Fruit fly (Drosophila melanogaster): ENCODE results near the gene CG18641.

Gene CG18641

dm6 chr2L:2399897-2400296, 15.2 kb downstream of the CG18641 start, which contains the start of gene VGlut:
VGlut (plus strand) TSS chr2L:2400295.
- TF ChIP-seq tup (GFP tag; optimal IDR thresholded peaks at IDR 0.05) (no peak), CG34422 (GFP tag; IDR thresholded peaks at IDR 0.05) (no peak), CG10321 (GFP tag; IDR thresholded peaks at IDR 0.05) (no peak), cg (GFP tag; optimal IDR thresholded peaks at IDR 0.05) (no peak), Camta (GFP tag; optimal IDR thresholded peaks at IDR 0.05) (no peak), E2f1 (GFP tag; IDR thresholded peaks at IDR 0.05) (no peak), mld (GFP tag; IDR thresholded peaks at IDR 0.05; ENCODE audit: partially characterized antibody) (no peak), Hey (tag; optimal IDR thresholded peaks at IDR 0.05) (no peak), dmrt11E (tag; optimal IDR thresholded peaks at IDR 0.05) (no peak), Nf-YB (GFP tag; optimal IDR thresholded peaks at IDR 0.05) (peak; percentile 91), zfh1 (GFP tag; IDR thresholded peaks at IDR 0.05) (no peak), Abd-B (GFP tag; optimal IDR thresholded peaks at IDR 0.05) (no peak), prd (optimal IDR thresholded peaks at IDR 0.05) (no peak), prd (GFP tag; IDR thresholded peaks at IDR 0.05) (no peak), Drgx (GFP tag; IDR thresholded peaks at IDR 0.05) (no peak), Poxn (GFP tag; IDR thresholded peaks at IDR 0.05) (no peak), Deaf1 (tag; optimal IDR thresholded peaks at IDR 0.05) (peak; percentile 64), HLH4C (GFP tag; IDR thresholded peaks at IDR 0.05; ENCODE audit: partially characterized antibody) (no peak), lilli (GFP tag; optimal IDR thresholded peaks at IDR 0.05) (no peak), Blimp-1 (GFP tag; optimal IDR thresholded peaks at IDR 0.05) (no peak), Nf-YC (tag; optimal IDR thresholded peaks at IDR 0.05) (peak; percentile 96), CG10979 (tag; optimal IDR thresholded peaks at IDR 0.05) (no peak), CG6254 (GFP tag; optimal IDR thresholded peaks at IDR 0.05) (no peak), pfk (GFP tag; optimal IDR thresholded peaks at IDR 0.05) (no peak), CG18619 (GFP tag; optimal IDR thresholded peaks at IDR 0.05) (no peak), Hand (GFP tag; optimal IDR thresholded peaks at IDR 0.05) (no peak), CTCF (GFP tag; optimal IDR thresholded peaks at IDR 0.05) (no peak), Hr51 (GFP tag; optimal IDR thresholded peaks at IDR 0.05) (no peak), CG10274 (GFP tag; optimal IDR thresholded peaks at IDR 0.05) (no peak), CG1832 (GFP tag; optimal IDR thresholded peaks at IDR 0.05) (peak; percentile 1), ewg (GFP tag; optimal IDR thresholded peaks at IDR 0.05) (peak; percentile 84), CG7928 (GFP tag; optimal IDR thresholded peaks at IDR 0.05) (no peak), hb (GFP tag; IDR thresholded peaks at IDR 0.05; ENCODE audit: partially characterized antibody) (0 out of 3 replicates have a peak, but pooled peaks have one; percentile 39), Ssrp (tag; optimal IDR thresholded peaks at IDR 0.05) (no peak), CG30403 (GFP tag; optimal IDR thresholded peaks at IDR 0.05) (no peak), CG9727 (GFP tag; optimal IDR thresholded peaks at IDR 0.05) (no peak), kni (GFP tag; optimal IDR thresholded peaks at IDR 0.05) (no peak), tgo (GFP tag; IDR thresholded peaks at IDR 0.05) (no peak), CG2199 (GFP tag; IDR thresholded peaks at IDR 0.05) (no peak), grau (tag; optimal IDR thresholded peaks at IDR 0.05) (no peak), slp2 (GFP tag; optimal IDR thresholded peaks at IDR 0.05) (no peak), slbo (GFP tag; IDR thresholded peaks at IDR 0.05) (no peak), CG17829 (tag; optimal IDR thresholded peaks at IDR 0.05) (no peak)

Data from whole organism, embryonic.